Fruit fly (Drosophila melanogaster) whole organism, embryonic: ENCODE data around the gene ben.

Source experiments
- Ada2b ChIP-seq: fragments of 200-800 bp; sonication (Bioruptor generic); IDR thresholded peaks from 2 replicates; pipeline ENCODE4 v1.3.6; 2022; ENCODE audit warnings: missing biosample characterization, missing genetic modification characterization
- Adf1 ChIP-seq: fragments of 200-800 bp; sonication (Bioruptor generic); IDR thresholded peaks from 2 replicates; pipeline ENCODE4 v1.3.6; 2022; ENCODE audit warnings: missing biosample characterization, missing genetic modification characterization
- BtbVII ChIP-seq: fragments of 200-800 bp; sonication (Bioruptor generic); optimal IDR thresholded peaks from 3 replicates; lab custom pipeline; 2017; ENCODE audit warnings: missing biosample characterization, mild to moderate bottlenecking, missing genetic modification characterization
- C15 ChIP-seq: fragments of 200-800 bp; sonication (Bioruptor generic); IDR thresholded peaks from 3 replicates; pipeline ENCODE4 v1.3.6; 2022; ENCODE audit warnings: missing biosample characterization, missing genetic modification characterization
- CG10267 ChIP-seq: fragments of 200-800 bp; sonication (Bioruptor generic); optimal IDR thresholded peaks from 2 replicates; lab custom pipeline; 2018; ENCODE audit warnings: missing biosample characterization, mild to moderate bottlenecking, missing genetic modification characterization, moderate library complexity
- CG10274 ChIP-seq: fragments of 200-800 bp; sonication (Bioruptor generic); optimal IDR thresholded peaks from 3 replicates; lab custom pipeline; 2017; ENCODE audit warnings: missing biosample characterization, mild to moderate bottlenecking, missing genetic modification characterization
- CG10543 ChIP-seq: fragments of 200-800 bp; sonication (Bioruptor generic); optimal IDR thresholded peaks from 3 replicates; lab custom pipeline; 2017; ENCODE audit warnings: missing biosample characterization, mild to moderate bottlenecking, missing genetic modification characterization, moderate library complexity
- CG11504 ChIP-seq: fragments of 200-800 bp; sonication (Bioruptor generic); optimal IDR thresholded peaks from 3 replicates; lab custom pipeline; 2019; ENCODE audit warnings: missing biosample characterization, mild to moderate bottlenecking, missing genetic modification characterization, moderate library complexity
- CG11695 ChIP-seq: fragments of 200-800 bp; sonication (Bioruptor generic); IDR thresholded peaks from 3 replicates; pipeline ENCODE4 v1.3.6; 2022; ENCODE audit warnings: missing biosample characterization, missing genetic modification characterization
- CG15011 ChIP-seq: fragments of 200-800 bp; sonication (Bioruptor generic); optimal IDR thresholded peaks from 3 replicates; lab custom pipeline; 2018; ENCODE audit warnings: missing biosample characterization, mild to moderate bottlenecking, missing genetic modification characterization
- CG1792 ChIP-seq: fragments of 200-800 bp; sonication (Bioruptor generic); optimal IDR thresholded peaks from 2 replicates; lab custom pipeline; 2016; ENCODE audit warnings: missing biosample characterization, missing genetic modification characterization
- CG18262 ChIP-seq: fragments of 200-800 bp; optimal IDR thresholded peaks from 3 replicates; lab custom pipeline; 2019; ENCODE audit warnings: missing biosample characterization, mild to moderate bottlenecking, missing genetic modification characterization, moderate library complexity
- CG18476 ChIP-seq: fragments of 200-800 bp; sonication (Bioruptor generic); optimal IDR thresholded peaks from 2 replicates; lab custom pipeline; 2016; ENCODE audit warnings: missing biosample characterization, mild to moderate bottlenecking, missing genetic modification characterization
- CG18764 ChIP-seq: fragments of 200-800 bp; sonication (Bioruptor generic); optimal IDR thresholded peaks from 3 replicates; lab custom pipeline; 2016; ENCODE audit warnings: missing biosample characterization, missing genetic modification characterization
- CG2202 ChIP-seq: fragments of 200-800 bp; sonication (Bioruptor generic); optimal IDR thresholded peaks from 2 replicates; lab custom pipeline; 2018; ENCODE audit warnings: missing biosample characterization, mild to moderate bottlenecking, missing genetic modification characterization
- CG2678 ChIP-seq: fragments of 200-800 bp; sonication (Bioruptor generic); optimal IDR thresholded peaks from 3 replicates; lab custom pipeline; 2019; ENCODE audit warnings: missing biosample characterization, mild to moderate bottlenecking, missing genetic modification characterization, moderate library complexity
- CG2712 ChIP-seq: fragments of 200-800 bp; optimal IDR thresholded peaks from 3 replicates; lab custom pipeline; 2019; ENCODE audit warnings: missing biosample characterization, mild to moderate bottlenecking, missing genetic modification characterization, moderate library complexity
- CG31365 ChIP-seq: fragments of 200-800 bp; sonication (Bioruptor generic); optimal IDR thresholded peaks from 2 replicates; lab custom pipeline; 2018; ENCODE audit warnings: missing biosample characterization, mild to moderate bottlenecking, missing genetic modification characterization
- CG32772 ChIP-seq: fragments of 200-800 bp; sonication (Bioruptor generic); IDR thresholded peaks from 2 replicates; pipeline ENCODE4 v1.3.6; 2022; ENCODE audit warnings: missing biosample characterization, missing genetic modification characterization
- CG3407 ChIP-seq: fragments of 200-800 bp; sonication (Bioruptor generic); optimal IDR thresholded peaks from 2 replicates; lab custom pipeline; 2018; ENCODE audit warnings: missing biosample characterization, mild to moderate bottlenecking, missing genetic modification characterization
- CG42726 ChIP-seq: fragments of 200-800 bp; sonication (Bioruptor generic); IDR thresholded peaks from 2 replicates; pipeline ENCODE4 v1.3.6; 2022; ENCODE audit warnings: missing biosample characterization, missing genetic modification characterization; ENCODE audit not compliant: partially characterized antibody
- CG4404 ChIP-seq: fragments of 200-800 bp; sonication (Bioruptor generic); IDR thresholded peaks from 2 replicates; pipeline ENCODE4 v1.3.6; 2022; ENCODE audit warnings: missing biosample characterization, missing genetic modification characterization
- CG6813 ChIP-seq: fragments of 200-800 bp; sonication (Bioruptor generic); optimal IDR thresholded peaks from 2 replicates; lab custom pipeline; 2017; ENCODE audit warnings: missing biosample characterization, missing genetic modification characterization, mild to moderate bottlenecking, moderate library complexity, missing genetic modification reagents
- CG7372 ChIP-seq: fragments of 200-800 bp; sonication (Bioruptor generic); IDR thresholded peaks from 2 replicates; pipeline ENCODE4 v1.3.6; 2022; ENCODE audit warnings: missing biosample characterization, missing genetic modification characterization
- CG8281 ChIP-seq: fragments of 200-800 bp; sonication (Bioruptor generic); optimal IDR thresholded peaks from 2 replicates; lab custom pipeline; 2018; ENCODE audit warnings: missing biosample characterization, mild to moderate bottlenecking, missing genetic modification characterization, moderate library complexity
- CG8765 ChIP-seq: fragments of 200-800 bp; sonication (Bioruptor generic); IDR thresholded peaks from 2 replicates; pipeline ENCODE4 v1.3.6; 2022; ENCODE audit warnings: missing biosample characterization, missing genetic modification characterization
- CG9876 ChIP-seq: fragments of 200-800 bp; sonication (Bioruptor generic); optimal IDR thresholded peaks from 2 replicates; lab custom pipeline; 2016; ENCODE audit warnings: missing biosample characterization, missing genetic modification characterization
- Deaf1 ChIP-seq: fragments of 200-800 bp; optimal IDR thresholded peaks from 3 replicates; lab custom pipeline; 2019; ENCODE audit warnings: missing biosample characterization, mild to moderate bottlenecking, missing genetic modification characterization, moderate library complexity
- Drgx ChIP-seq: fragments of 200-800 bp; sonication (Bioruptor generic); IDR thresholded peaks from 2 replicates; pipeline ENCODE4 v1.3.6; 2022; ENCODE audit warnings: missing biosample characterization, missing genetic modification characterization
- NFAT ChIP-seq: fragments of 200-800 bp; sonication (Bioruptor generic); IDR thresholded peaks from 2 replicates; pipeline ENCODE4 v1.3.6; 2022; ENCODE audit warnings: missing biosample characterization, missing genetic modification characterization
- Oli ChIP-seq: fragments of 200-800 bp; sonication (Bioruptor generic); optimal IDR thresholded peaks from 2 replicates; lab custom pipeline; 2018; ENCODE audit warnings: missing biosample characterization, mild to moderate bottlenecking, missing genetic modification characterization, moderate library complexity
- PHDP ChIP-seq: fragments of 200-800 bp; sonication (Bioruptor generic); optimal IDR thresholded peaks from 3 replicates; lab custom pipeline; 2018; ENCODE audit warnings: missing biosample characterization, mild to moderate bottlenecking, missing genetic modification characterization, moderate library complexity
- Pdp1 ChIP-seq, 2 experiments: fragments of 200-800 bp; sonication (Bioruptor generic); optimal IDR thresholded peaks; 3 replicates each; lab custom pipeline; 2016; ENCODE audit warnings: missing biosample characterization in 2 of 2, missing genetic modification characterization in 2 of 2, mild to moderate bottlenecking in 1 of 2, moderate library complexity in 1 of 2
- Spps ChIP-seq: fragments of 200-800 bp; sonication (Bioruptor generic); optimal IDR thresholded peaks from 2 replicates; lab custom pipeline; 2018; ENCODE audit warnings: missing biosample characterization, mild to moderate bottlenecking, missing genetic modification characterization
- ab ChIP-seq: fragments of 200-800 bp; sonication (Bioruptor generic); optimal IDR thresholded peaks from 2 replicates; lab custom pipeline; 2016; ENCODE audit warnings: missing biosample characterization, missing genetic modification characterization
- amos ChIP-seq: fragments of 200-800 bp; sonication (Bioruptor generic); IDR thresholded peaks from 2 replicates; pipeline ENCODE4 v1.3.6; 2022; ENCODE audit warnings: missing biosample characterization, missing genetic modification characterization; ENCODE audit not compliant: partially characterized antibody
- bbx ChIP-seq: fragments of 200-800 bp; sonication (Bioruptor generic); IDR thresholded peaks from 2 replicates; pipeline ENCODE4 v1.3.6; 2022; ENCODE audit warnings: missing biosample characterization, missing genetic modification characterization; ENCODE audit not compliant: partially characterized antibody
- cg ChIP-seq: fragments of 200-800 bp; sonication (Bioruptor generic); optimal IDR thresholded peaks from 3 replicates; lab custom pipeline; 2019; ENCODE audit warnings: missing biosample characterization, mild to moderate bottlenecking, missing genetic modification characterization, moderate library complexity
- chinmo ChIP-seq: fragments of 200-800 bp; sonication (Bioruptor generic); IDR thresholded peaks from 4 replicates; pipeline ENCODE4 v1.3.6; 2022; ENCODE audit warnings: missing biosample characterization, missing genetic modification characterization; ENCODE audit not compliant: partially characterized antibody
- crc ChIP-seq: fragments of 200-800 bp; sonication (Bioruptor generic); optimal IDR thresholded peaks from 2 replicates; lab custom pipeline; 2016; ENCODE audit warnings: missing biosample characterization, missing genetic modification characterization
- da ChIP-seq: fragments of 200-800 bp; sonication (Bioruptor generic); optimal IDR thresholded peaks from 2 replicates; lab custom pipeline; 2016; ENCODE audit warnings: missing biosample characterization, missing genetic modification characterization
- h ChIP-seq: fragments of >200 bp; optimal IDR thresholded peaks from 2 replicates; lab custom pipeline; 2017
- hbn ChIP-seq: fragments of 200-800 bp; sonication (Bioruptor generic); IDR thresholded peaks from 2 replicates; pipeline ENCODE4 v1.3.6; 2022; ENCODE audit warnings: missing biosample characterization, missing genetic modification characterization; ENCODE audit not compliant: partially characterized antibody
- p53 ChIP-seq: fragments of 200-800 bp; sonication (Bioruptor generic); optimal IDR thresholded peaks from 2 replicates; lab custom pipeline; 2016; ENCODE audit warnings: missing biosample characterization, missing genetic modification characterization
- phol ChIP-seq: fragments of 200-800 bp; sonication (Bioruptor generic); optimal IDR thresholded peaks from 3 replicates; lab custom pipeline; 2018; ENCODE audit warnings: missing biosample characterization, mild to moderate bottlenecking, missing genetic modification characterization, moderate library complexity
- pzg ChIP-seq: fragments of 200-800 bp; sonication (Bioruptor generic); optimal IDR thresholded peaks from 3 replicates; lab custom pipeline; 2018; ENCODE audit warnings: missing biosample characterization, mild to moderate bottlenecking, missing genetic modification characterization, moderate library complexity
- rib ChIP-seq: fragments of 200-800 bp; sonication (Bioruptor generic); IDR thresholded peaks from 2 replicates; pipeline ENCODE4 v1.3.6; 2022; ENCODE audit warnings: missing biosample characterization, missing genetic modification characterization
- salm ChIP-seq: fragments of 200-800 bp; sonication (Bioruptor generic); optimal IDR thresholded peaks from 2 replicates; lab custom pipeline; 2018; ENCODE audit warnings: missing biosample characterization, mild to moderate bottlenecking, missing genetic modification characterization
- sens-2 ChIP-seq: fragments of 200-800 bp; sonication (Bioruptor generic); IDR thresholded peaks from 2 replicates; pipeline ENCODE4 v1.3.6; 2022; ENCODE audit warnings: missing biosample characterization, missing genetic modification characterization
- seq ChIP-seq: fragments of 200-800 bp; sonication (Bioruptor generic); IDR thresholded peaks from 2 replicates; pipeline ENCODE4 v1.3.6; 2022; ENCODE audit warnings: missing biosample characterization, missing genetic modification characterization
- sug ChIP-seq: fragments of 200-800 bp; optimal IDR thresholded peaks from 2 replicates; lab custom pipeline; 2019; ENCODE audit warnings: missing biosample characterization, mild to moderate bottlenecking, missing genetic modification characterization, moderate library complexity
- yki ChIP-seq: fragments of >200 bp; optimal IDR thresholded peaks from 3 replicates; lab custom pipeline; 2018

ben gene

DNA sequence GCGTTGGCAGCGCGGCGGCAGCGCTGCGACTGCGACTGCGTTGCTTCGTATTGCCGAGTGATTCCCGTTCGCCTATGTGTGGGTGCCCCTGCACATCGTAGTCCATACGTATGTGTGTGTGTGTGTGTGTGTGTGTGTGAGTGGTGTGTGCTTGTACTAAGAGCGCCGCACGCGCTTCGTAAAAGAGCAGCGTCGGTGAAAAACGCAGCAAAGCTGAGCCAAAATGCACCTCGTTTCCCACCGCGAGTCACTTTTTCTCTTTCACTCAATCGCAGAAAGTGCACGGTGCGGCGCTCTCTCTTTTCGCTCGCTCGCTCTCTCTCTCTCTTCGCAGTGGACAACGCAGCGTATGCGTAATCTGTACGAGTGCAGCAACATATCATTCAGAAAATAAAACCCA, 9.6 kb upstream of the ben start (continued):
- TF ChIP-seq seq (GFP tag; lab: Robert Waterston, UW): no peak
- no peak for TF ChIP-seq bbx (GFP tag; lab: Robert Waterston, UW)
- no peak for TF ChIP-seq CG18764 (GFP tag; lab: Kevin White, UChicago)
- no peak for TF ChIP-seq PHDP (tag; lab: Kevin White, UChicago)
- peak; percentile 40; the same call in 1 of the 2 replicates for TF ChIP-seq CG7372 (GFP tag; lab: Robert Waterston, UW)
- TF ChIP-seq CG2678: no peak
- no peak for TF ChIP-seq CG1792
- TF ChIP-seq CG10543: no peak
- TF ChIP-seq CG8765: no peak
- no peak for TF ChIP-seq BtbVII (GFP tag; lab: Kevin White, UChicago)
- no peak for TF ChIP-seq crc (GFP tag; lab: Kevin White, UChicago)
- TF ChIP-seq NFAT (GFP tag; lab: Robert Waterston, UW): no peak
- no peak for TF ChIP-seq CG4404 (GFP tag; lab: Robert Waterston, UW)
- TF ChIP-seq CG3407 (GFP tag; lab: Kevin White, UChicago): no peak
- peak; percentile 18; the same call in 1 of the 2 replicates for TF ChIP-seq Adf1 (GFP tag; lab: Robert Waterston, UW)
- TF ChIP-seq p53 (GFP tag; lab: Kevin White, UChicago): no peak
- TF ChIP-seq CG15011 (GFP tag; lab: Kevin White, UChicago): no peak
- no peak for TF ChIP-seq CG10274 (GFP tag; lab: Kevin White, UChicago)
- peak; percentile 82 for TF ChIP-seq cg (GFP tag; lab: Kevin White, UChicago)
- no peak for TF ChIP-seq CG2712 (tag; lab: Kevin White, UChicago)
- no peak for TF ChIP-seq CG31365 (tag; lab: Kevin White, UChicago)
- TF ChIP-seq sug (tag; lab: Kevin White, UChicago): no peak
- no peak for TF ChIP-seq CG32772 (GFP tag; lab: Robert Waterston, UW)
- no peak for TF ChIP-seq CG18476 (GFP tag; lab: Kevin White, UChicago)
- TF ChIP-seq CG6813 (GFP tag; lab: Kevin White, UChicago): no peak
- no peak for TF ChIP-seq amos (GFP tag; lab: Robert Waterston, UW)
- no peak for TF ChIP-seq CG42726 (GFP tag; lab: Robert Waterston, UW)
- no peak for TF ChIP-seq CG8281 (tag; lab: Kevin White, UChicago)
- TF ChIP-seq sens-2 (GFP tag; lab: Robert Waterston, UW): no peak
- TF ChIP-seq CG9876 (GFP tag; lab: Kevin White, UChicago): no peak
- TF ChIP-seq CG18262: no peak
- no peak for TF ChIP-seq C15
- TF ChIP-seq yki (lab: Kevin White, UChicago): peak; percentile 19
- no peak for TF ChIP-seq CG2202 (tag; lab: Kevin White, UChicago)
- TF ChIP-seq pzg: no peak
- no peak for TF ChIP-seq Ada2b (GFP tag; lab: Robert Waterston, UW)
- TF ChIP-seq ab (GFP tag; lab: Kevin White, UChicago): no peak
- peak; percentile 75 for TF ChIP-seq Deaf1 (tag; lab: Kevin White, UChicago)
- no peak for TF ChIP-seq hbn
- TF ChIP-seq CG10267 (tag; lab: Kevin White, UChicago): no peak
- TF ChIP-seq salm: no peak
- peak; percentile 74; the same call in 1 of the 2 replicates for TF ChIP-seq Drgx
- no peak for TF ChIP-seq CG11695 (GFP tag; lab: Robert Waterston, UW)
- no peak for TF ChIP-seq Oli
- no peak for TF ChIP-seq Spps
- no peak for TF ChIP-seq h (lab: Kevin White, UChicago)
- TF ChIP-seq da (GFP tag; lab: Kevin White, UChicago): no peak
- TF ChIP-seq CG11504 (tag; lab: Kevin White, UChicago): peak; percentile 41
- TF ChIP-seq rib: no peak
- no peak for TF ChIP-seq Pdp1 (GFP tag; optimal IDR thresholded peaks at IDR 0.05; lab: Kevin White, UChicago)
- no peak for TF ChIP-seq chinmo
- TF ChIP-seq phol: no peak
